Fruit fly (Drosophila melanogaster) whole organism, larva: ENCODE measurements around the gene CG18476.
A peak's percentile ranks its signal among the peaks of the same experiment; 100 is the strongest.

Experiments
- noc ChIP-seq: fragments of 200-800 bp; sonication (Bioruptor generic); optimal IDR thresholded peaks from 3 replicates; lab custom pipeline; 2019; ENCODE audit warnings: missing biosample characterization, mild to moderate bottlenecking, missing genetic modification characterization, moderate library complexity

Gene CG18476

dm6 chr3R:11678016-11678415, at the start of gene CG18476:
Gene CG18476 (minus strand): TSS chr3R:11678116.
- peak; percentile 87 for TF ChIP-seq noc (tag; lab: Kevin White, UChicago)

dm6 chr3R:11721593-11721992, 43.7 kb upstream of the CG18476 start, which contains the start of gene CG12594:
Gene CG12594 (plus strand): TSS chr3R:11721734.
- TF ChIP-seq noc (tag; lab: Kevin White, UChicago), result no peak

- no peak for TF ChIP-seq noc (tag; lab: Kevin White, UChicago)
Observed at dm6 chr3R:11711376-11711775, 33.5 kb upstream of the CG18476 start, which contains the start of gene CG14720. Gene CG14720 (plus strand): TSS chr3R:11711676.

dm6 chr3R:11703730-11704129, 25.8 kb upstream of the CG18476 start, which contains the start of gene I-t:
Gene I-t (plus strand): TSS chr3R:11704030.
- TF ChIP-seq noc (tag; lab: Kevin White, UChicago), result no peak

- TF ChIP-seq noc (tag; lab: Kevin White, UChicago), result no peak
Observed at dm6 chr3R:11700314-11700713, 22.4 kb upstream of the CG18476 start, which contains the start of gene CG14718. Gene CG14718 (plus strand): TSS chr3R:11700614.

dm6 chr3R:11696209-11696608, 18.3 kb upstream of the CG18476 start, which contains the start of gene CG14717:
Gene CG14717 (plus strand): TSS chr3R:11696509.
- TF ChIP-seq noc (tag; lab: Kevin White, UChicago), result no peak

dm6 chr3R:11694311-11695305, 16.7 kb upstream of the CG18476 start, which contains the start of gene Fer3:
Gene Fer3 (minus strand): TSS chr3R:11694311.
- no peak for TF ChIP-seq noc (tag; lab: Kevin White, UChicago)

dm6 chr3R:11692504-11692903, 14.6 kb upstream of the CG18476 start:
- no peak for TF ChIP-seq noc (tag; lab: Kevin White, UChicago)

- TF ChIP-seq noc (tag; lab: Kevin White, UChicago), result no peak
Observed at dm6 chr3R:11691747-11692146, 13.8 kb upstream of the CG18476 start, which contains the start of gene CG18765. Gene CG18765 (minus strand): TSS chr3R:11691799.

dm6 chr3R:11690857-11691471, 13.0 kb upstream of the CG18476 start:
- no peak for TF ChIP-seq noc (tag; lab: Kevin White, UChicago)

- TF ChIP-seq noc (tag; lab: Kevin White, UChicago), result peak; percentile 4
Observed at dm6 chr3R:11689900-11690299, 12.0 kb upstream of the CG18476 start, which contains the start of gene CG6908. Gene CG6908 (minus strand): TSS chr3R:11690051.

- TF ChIP-seq noc (tag; lab: Kevin White, UChicago), result no peak
Observed at dm6 chr3R:11688055-11688454, 10.1 kb upstream of the CG18476 start, which contains the start of gene CG6834. Gene CG6834 (minus strand): TSS chr3R:11688133.

- TF ChIP-seq noc (tag; lab: Kevin White, UChicago), result no peak
Observed at dm6 chr3R:11684316-11684715, 6.4 kb upstream of the CG18476 start, which contains the start of gene CG6830. Gene CG6830 (minus strand): TSS chr3R:11684342.

- no peak for TF ChIP-seq noc (tag; lab: Kevin White, UChicago)
Observed at dm6 chr3R:11683675-11684074, 5.8 kb upstream of the CG18476 start.

- TF ChIP-seq noc (tag; lab: Kevin White, UChicago), result no peak
Observed at dm6 chr3R:11679513-11679912, 1.6 kb upstream of the CG18476 start, which contains the start of the genes Taf12 and Ho. Gene Taf12 (minus strand): TSS chr3R:11679690. Gene Ho (plus strand): TSS chr3R:11679743.
